Fruit fly (Drosophila melanogaster) whole organism, embryonic: ENCODE results near the gene CG46465.

Source experiments
- CG10267 ChIP-seq: fragments of 200-800 bp; sonication (Bioruptor generic); optimal IDR thresholded peaks from 2 replicates; lab custom pipeline; 2018; ENCODE audit warnings: missing biosample characterization, mild to moderate bottlenecking, missing genetic modification characterization, moderate library complexity
- CG13424 ChIP-seq: fragments of 200-800 bp; sonication (Bioruptor generic); optimal IDR thresholded peaks from 2 replicates; lab custom pipeline; 2019; ENCODE audit warnings: missing biosample characterization, mild to moderate bottlenecking, missing genetic modification characterization, moderate library complexity
- CG14710 ChIP-seq: fragments of 200-800 bp; sonication (Bioruptor generic); optimal IDR thresholded peaks from 3 replicates; lab custom pipeline; 2019; ENCODE audit warnings: missing biosample characterization, mild to moderate bottlenecking, missing genetic modification characterization, moderate library complexity
- CG14860 ChIP-seq: fragments of 200-800 bp; sonication (Bioruptor generic); IDR thresholded peaks from 3 replicates; pipeline ENCODE4 v1.3.6; 2022; ENCODE audit warnings: missing biosample characterization, missing genetic modification characterization; ENCODE audit not compliant: partially characterized antibody
- CG15514 ChIP-seq: fragments of 200-800 bp; sonication (Bioruptor generic); optimal IDR thresholded peaks from 3 replicates; lab custom pipeline; 2017; ENCODE audit warnings: missing biosample characterization, missing genetic modification characterization, mild to moderate bottlenecking, moderate library complexity, missing genetic modification reagents
- CG15696 ChIP-seq: fragments of 200-800 bp; sonication (Bioruptor generic); optimal IDR thresholded peaks from 2 replicates; lab custom pipeline; 2019; ENCODE audit warnings: missing biosample characterization, mild to moderate bottlenecking, missing genetic modification characterization, moderate library complexity
- CG17361 ChIP-seq: fragments of 200-800 bp; sonication (Bioruptor generic); IDR thresholded peaks from 3 replicates; pipeline ENCODE4 v1.3.6; 2022; ENCODE audit warnings: missing biosample characterization, missing genetic modification characterization
- CG17385 ChIP-seq: fragments of 200-800 bp; sonication (Bioruptor generic); optimal IDR thresholded peaks from 3 replicates; lab custom pipeline; 2018; ENCODE audit warnings: missing biosample characterization, mild to moderate bottlenecking, missing genetic modification characterization
- CG30020 ChIP-seq: fragments of 200-800 bp; optimal IDR thresholded peaks from 2 replicates; lab custom pipeline; 2019; ENCODE audit warnings: missing biosample characterization, mild to moderate bottlenecking, missing genetic modification characterization, moderate library complexity
- CG3407 ChIP-seq: fragments of 200-800 bp; sonication (Bioruptor generic); optimal IDR thresholded peaks from 2 replicates; lab custom pipeline; 2018; ENCODE audit warnings: missing biosample characterization, mild to moderate bottlenecking, missing genetic modification characterization
- CG3838 ChIP-seq: fragments of 200-800 bp; sonication (Bioruptor generic); optimal IDR thresholded peaks from 3 replicates; lab custom pipeline; 2016; ENCODE audit warnings: missing biosample characterization, missing genetic modification characterization
- CG3995 ChIP-seq: fragments of 200-800 bp; sonication (Bioruptor generic); optimal IDR thresholded peaks from 3 replicates; lab custom pipeline; 2016; ENCODE audit warnings: missing biosample characterization, missing genetic modification characterization
- CG42726 ChIP-seq: fragments of 200-800 bp; sonication (Bioruptor generic); IDR thresholded peaks from 2 replicates; pipeline ENCODE4 v1.3.6; 2022; ENCODE audit warnings: missing biosample characterization, missing genetic modification characterization; ENCODE audit not compliant: partially characterized antibody
- CG4617 ChIP-seq: fragments of 200-800 bp; sonication (Bioruptor generic); optimal IDR thresholded peaks from 3 replicates; lab custom pipeline; 2016; ENCODE audit warnings: missing biosample characterization, missing genetic modification characterization, borderline replicate concordance
- Ets97D ChIP-seq: fragments of 200-800 bp; sonication (Bioruptor generic); optimal IDR thresholded peaks from 3 replicates; lab custom pipeline; 2016; ENCODE audit warnings: missing biosample characterization, missing genetic modification characterization
- MESR4 ChIP-seq: fragments of 200-800 bp; sonication (Bioruptor generic); optimal IDR thresholded peaks from 2 replicates; lab custom pipeline; 2018; ENCODE audit warnings: missing biosample characterization, mild to moderate bottlenecking, missing genetic modification characterization, moderate library complexity
- Mrtf ChIP-seq: fragments of 200-800 bp; sonication (Bioruptor generic); IDR thresholded peaks from 3 replicates; pipeline ENCODE4 v1.3.6; 2022; ENCODE audit warnings: missing biosample characterization, missing genetic modification characterization
- NC2α ChIP-seq: fragments of 200-800 bp; sonication (Bioruptor generic); optimal IDR thresholded peaks from 2 replicates; lab custom pipeline; 2016; ENCODE audit warnings: missing biosample characterization, missing genetic modification characterization
- Ptx1 ChIP-seq: fragments of 200-800 bp; sonication (Bioruptor generic); IDR thresholded peaks from 2 replicates; pipeline ENCODE4 v1.3.6; 2022; ENCODE audit warnings: missing biosample characterization, missing genetic modification characterization
- Scr ChIP-seq: fragments of 200-800 bp; sonication (Bioruptor generic); IDR thresholded peaks from 2 replicates; pipeline ENCODE4 v1.3.6; 2022; ENCODE audit warnings: missing biosample characterization, missing genetic modification characterization; ENCODE audit not compliant: partially characterized antibody
- Sry-δ ChIP-seq: fragments of 200-800 bp; sonication (Bioruptor generic); optimal IDR thresholded peaks from 2 replicates; lab custom pipeline; 2016; ENCODE audit warnings: missing biosample characterization, missing genetic modification characterization
- amos ChIP-seq: fragments of 200-800 bp; sonication (Bioruptor generic); IDR thresholded peaks from 2 replicates; pipeline ENCODE4 v1.3.6; 2022; ENCODE audit warnings: missing biosample characterization, missing genetic modification characterization; ENCODE audit not compliant: partially characterized antibody
- ato ChIP-seq: fragments of 200-800 bp; sonication (Bioruptor generic); IDR thresholded peaks from 2 replicates; pipeline ENCODE4 v1.3.6; 2022; ENCODE audit warnings: missing biosample characterization, missing genetic modification characterization; ENCODE audit not compliant: partially characterized antibody
- bbx ChIP-seq: fragments of 200-800 bp; sonication (Bioruptor generic); IDR thresholded peaks from 2 replicates; pipeline ENCODE4 v1.3.6; 2022; ENCODE audit warnings: missing biosample characterization, missing genetic modification characterization; ENCODE audit not compliant: partially characterized antibody
- chm ChIP-seq: fragments of 200-800 bp; sonication (Bioruptor generic); IDR thresholded peaks from 2 replicates; pipeline ENCODE4 v1.3.6; 2022; ENCODE audit warnings: missing biosample characterization, missing genetic modification characterization
- chn ChIP-seq: fragments of 200-800 bp; sonication (Bioruptor generic); optimal IDR thresholded peaks from 2 replicates; lab custom pipeline; 2016; ENCODE audit warnings: missing biosample characterization, missing genetic modification characterization
- crp ChIP-seq, 2 experiments: fragments of 200-800 bp; sonication (Bioruptor generic); optimal IDR thresholded peaks; 2 replicates in 1 of 2; 3 replicates in 1 of 2; lab custom pipeline; 2017; ENCODE audit warnings: missing biosample characterization in 2 of 2, missing genetic modification characterization in 2 of 2, mild to moderate bottlenecking in 1 of 2, moderate library complexity in 1 of 2
- danr ChIP-seq: fragments of 200-800 bp; sonication (Bioruptor generic); IDR thresholded peaks from 2 replicates; pipeline ENCODE4 v1.3.6; 2022; ENCODE audit warnings: missing biosample characterization, missing genetic modification characterization
- dm ChIP-seq: fragments of 200-800 bp; sonication (Bioruptor generic); optimal IDR thresholded peaks from 3 replicates; lab custom pipeline; 2016; ENCODE audit warnings: missing biosample characterization, missing genetic modification characterization
- fd96Cb ChIP-seq: fragments of 200-800 bp; sonication (Bioruptor generic); optimal IDR thresholded peaks from 2 replicates; lab custom pipeline; 2018; ENCODE audit warnings: missing biosample characterization, mild to moderate bottlenecking, missing genetic modification characterization, moderate library complexity
- ftz-f1 ChIP-seq: fragments of 200-800 bp; sonication (Bioruptor generic); optimal IDR thresholded peaks from 2 replicates; lab custom pipeline; 2016; ENCODE audit warnings: missing biosample characterization, missing genetic modification characterization
- phol ChIP-seq: fragments of 200-800 bp; sonication (Bioruptor generic); optimal IDR thresholded peaks from 3 replicates; lab custom pipeline; 2018; ENCODE audit warnings: missing biosample characterization, mild to moderate bottlenecking, missing genetic modification characterization, moderate library complexity
- prd ChIP-seq, 3 experiments: fragments of >200 bp in 2 of 3; fragments of 200-800 bp in 1 of 3; sonication (Bioruptor generic) in 1 of 3; optimal IDR thresholded peaks in 2 of 3; IDR thresholded peaks in 1 of 3; 2 replicates in 2 of 3; 3 replicates in 1 of 3; pipeline versions ENCODE4 v1.3.6 to Lab custom; 2017 to 2022; ENCODE audit warnings: missing biosample characterization in 1 of 3, missing genetic modification characterization in 1 of 3
- salm ChIP-seq: fragments of 200-800 bp; sonication (Bioruptor generic); optimal IDR thresholded peaks from 2 replicates; lab custom pipeline; 2018; ENCODE audit warnings: missing biosample characterization, mild to moderate bottlenecking, missing genetic modification characterization
- scrt ChIP-seq: fragments of 200-800 bp; sonication (Bioruptor generic); optimal IDR thresholded peaks from 2 replicates; lab custom pipeline; 2018; ENCODE audit warnings: missing biosample characterization, mild to moderate bottlenecking, missing genetic modification characterization, moderate library complexity
- sens ChIP-seq: fragments of 200-800 bp; sonication (Bioruptor generic); peaks from one replicate; lab custom pipeline; 2016; ENCODE audit warnings: missing biosample characterization, missing genetic modification characterization
- sob ChIP-seq: fragments of 200-800 bp; sonication (Bioruptor generic); IDR thresholded peaks from 2 replicates; pipeline ENCODE4 v1.3.6; 2022; ENCODE audit warnings: missing biosample characterization, missing genetic modification characterization
- stwl ChIP-seq: fragments of 200-800 bp; sonication (Bioruptor generic); optimal IDR thresholded peaks from 3 replicates; lab custom pipeline; 2018; ENCODE audit warnings: missing biosample characterization, mild to moderate bottlenecking, missing genetic modification characterization, moderate library complexity
- sug ChIP-seq: fragments of 200-800 bp; optimal IDR thresholded peaks from 2 replicates; lab custom pipeline; 2019; ENCODE audit warnings: missing biosample characterization, mild to moderate bottlenecking, missing genetic modification characterization, moderate library complexity
- tna ChIP-seq: fragments of 200-800 bp; sonication (Bioruptor generic); IDR thresholded peaks from 2 replicates; pipeline ENCODE4 v1.3.6; 2022; ENCODE audit warnings: missing biosample characterization, missing genetic modification characterization; ENCODE audit not compliant: partially characterized antibody
- trem ChIP-seq: fragments of 200-800 bp; optimal IDR thresholded peaks from 3 replicates; lab custom pipeline; 2019; ENCODE audit warnings: missing biosample characterization, mild to moderate bottlenecking, missing genetic modification characterization, moderate library complexity
- twi ChIP-seq: fragments of 200-800 bp; optimal IDR thresholded peaks from 2 replicates; lab custom pipeline; 2019; ENCODE audit warnings: missing biosample characterization, mild to moderate bottlenecking, missing genetic modification characterization, moderate library complexity
- unc-4 ChIP-seq: fragments of 200-800 bp; sonication (Bioruptor generic); IDR thresholded peaks from 2 replicates; pipeline ENCODE4 v1.3.6; 2022; ENCODE audit warnings: missing biosample characterization, missing genetic modification characterization; ENCODE audit not compliant: partially characterized antibody
- vfl ChIP-seq: fragments of 200-800 bp; sonication (Bioruptor generic); optimal IDR thresholded peaks from 2 replicates; lab custom pipeline; 2016; ENCODE audit warnings: missing biosample characterization, missing genetic modification characterization
- vvl ChIP-seq: fragments of 200-800 bp; sonication (Bioruptor generic); IDR thresholded peaks from 2 replicates; pipeline ENCODE4 v1.3.6; 2022; ENCODE audit warnings: missing biosample characterization, missing genetic modification characterization
- zen2 ChIP-seq: fragments of 200-800 bp; sonication (Bioruptor generic); IDR thresholded peaks from 3 replicates; pipeline ENCODE4 v1.3.6; 2022; ENCODE audit warnings: missing biosample characterization, missing genetic modification characterization; ENCODE audit not compliant: partially characterized antibody
- zfh2 ChIP-seq: fragments of 200-800 bp; sonication (Bioruptor generic); optimal IDR thresholded peaks from 2 replicates; lab custom pipeline; 2016; ENCODE audit warnings: missing biosample characterization, missing genetic modification characterization

The CG46465 gene

DNA sequence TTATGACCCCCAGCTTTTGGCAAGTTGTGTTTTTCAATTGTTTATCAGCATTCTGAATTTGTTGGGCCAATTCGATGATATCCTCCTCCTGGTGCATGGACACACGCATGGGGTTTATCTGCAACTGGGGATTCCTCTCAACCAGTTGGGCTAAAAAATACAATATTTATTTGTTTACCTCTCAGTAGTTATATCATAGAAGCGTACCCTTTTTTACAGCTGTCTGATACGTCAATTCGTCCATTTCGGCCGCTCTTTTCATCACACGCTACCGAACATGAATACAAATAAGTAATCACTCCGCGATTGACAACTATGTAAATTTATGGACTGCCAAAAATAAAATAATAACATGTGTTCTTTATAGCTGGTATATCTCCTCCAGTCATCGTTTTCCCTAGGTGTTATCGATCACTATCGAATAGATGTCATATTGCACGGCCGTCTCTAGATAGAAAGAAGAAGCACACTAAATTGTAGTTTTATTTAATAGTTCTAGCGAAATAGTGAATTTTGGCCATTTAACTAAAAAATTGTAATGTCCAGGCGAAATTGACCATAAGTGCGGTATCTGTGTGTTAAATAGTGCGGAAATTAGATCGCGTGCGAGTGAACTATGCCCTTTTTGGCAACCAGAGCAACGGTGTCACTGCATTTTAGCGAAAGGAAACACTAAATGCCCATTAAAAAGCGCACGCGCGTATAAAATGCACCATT lies 42.1 kb downstream of the CG46465 start, which contains the start of the genes mib2 and CG31800 (continued):
- TF ChIP-seq CG4617 (GFP tag; lab: Kevin White, UChicago) = peak; percentile 90
- peak; percentile 79 for TF ChIP-seq MESR4 (GFP tag; lab: Kevin White, UChicago)
- peak; percentile 26 for TF ChIP-seq CG15514
- no peak for TF ChIP-seq zfh2 (GFP tag; lab: Kevin White, UChicago)
- TF ChIP-seq chn = peak; percentile 1
- TF ChIP-seq CG3995 (GFP tag; lab: Kevin White, UChicago) = peak; percentile 48
- TF ChIP-seq CG17361 (GFP tag; lab: Robert Waterston, UW) = no peak
- no peak for TF ChIP-seq NC2α
- no peak for TF ChIP-seq fd96Cb (tag; lab: Kevin White, UChicago)
- TF ChIP-seq CG14860 (GFP tag; lab: Robert Waterston, UW) = peak; percentile 76
- TF ChIP-seq danr (GFP tag; lab: Robert Waterston, UW) = no peak
- TF ChIP-seq sug = peak; percentile 38
- peak; percentile 81; the same call in 2 of the 3 replicates for TF ChIP-seq zen2
- TF ChIP-seq stwl (tag; lab: Kevin White, UChicago) = peak; percentile 59
- TF ChIP-seq sens = peak; percentile 55
- no peak for TF ChIP-seq Ptx1 (GFP tag; lab: Robert Waterston, UW)
- 0 out of 2 replicates have a peak, but pooled peaks have one; percentile 38 for TF ChIP-seq chm
- peak; percentile 8 for TF ChIP-seq Ets97D (GFP tag; lab: Kevin White, UChicago)
- TF ChIP-seq CG10267 = peak; percentile 16
- no peak for TF ChIP-seq ftz-f1
- peak; percentile 35; the same call in 1 of the 2 replicates for TF ChIP-seq sob (GFP tag; lab: Robert Waterston, UW)
- peak; percentile 5 for TF ChIP-seq phol (tag; lab: Kevin White, UChicago)
- peak; percentile 77 for TF ChIP-seq twi (tag; lab: Kevin White, UChicago)
- TF ChIP-seq crp (GFP tag; optimal IDR thresholded peaks at IDR 0.05; lab: Kevin White, UChicago) = peak in 1 of 2 experiments; percentile 74
- TF ChIP-seq Sry-δ (GFP tag; lab: Kevin White, UChicago) = peak; percentile 93
- peak; percentile 85 for TF ChIP-seq Scr (GFP tag; lab: Robert Waterston, UW)
- peak; percentile 79 for TF ChIP-seq unc-4 (GFP tag; lab: Robert Waterston, UW)
- peak; percentile 2 for TF ChIP-seq CG13424 (tag; lab: Kevin White, UChicago)
- peak; percentile 88 for TF ChIP-seq amos (GFP tag; lab: Robert Waterston, UW)
- TF ChIP-seq salm = no peak
- TF ChIP-seq trem (tag; lab: Kevin White, UChicago) = peak; percentile 58
- peak; percentile 27 for TF ChIP-seq CG14710
- no peak for TF ChIP-seq CG15696 (tag; lab: Kevin White, UChicago)
- TF ChIP-seq bbx (GFP tag; lab: Robert Waterston, UW) = peak; percentile 91
- peak; percentile 57 for TF ChIP-seq dm (GFP tag; lab: Kevin White, UChicago)
- TF ChIP-seq Mrtf (GFP tag; lab: Robert Waterston, UW) = no peak
- peak; percentile 80 for TF ChIP-seq CG42726 (GFP tag; lab: Robert Waterston, UW)
- TF ChIP-seq CG17385 (GFP tag; lab: Kevin White, UChicago) = peak; percentile 95
- peak; percentile 8; the same call in 1 of the 2 replicates for TF ChIP-seq vvl (GFP tag; lab: Robert Waterston, UW)
- TF ChIP-seq prd (optimal IDR thresholded peaks at IDR 0.05; lab: Kevin White, UChicago) = no peak
- no peak for TF ChIP-seq prd (GFP tag; IDR thresholded peaks at IDR 0.05; lab: Robert Waterston, UW)
- peak; percentile 39 for TF ChIP-seq CG30020 (tag; lab: Kevin White, UChicago)
- TF ChIP-seq CG3838 (GFP tag; lab: Kevin White, UChicago) = no peak
- TF ChIP-seq ato (GFP tag; lab: Robert Waterston, UW) = peak; percentile 52; the same call in 1 of the 2 replicates
- no peak for TF ChIP-seq vfl (GFP tag; lab: Kevin White, UChicago)
- TF ChIP-seq CG3407 (GFP tag; lab: Kevin White, UChicago) = no peak
- peak; percentile 69 for TF ChIP-seq tna (GFP tag; lab: Robert Waterston, UW)
- TF ChIP-seq scrt (GFP tag; lab: Kevin White, UChicago) = peak; percentile 17
